Fruit fly (Drosophila melanogaster): ENCODE measurements around the gene grk.
A peak's percentile ranks its signal among the peaks of the same experiment; 100 is the strongest.

grk gene

DNA sequence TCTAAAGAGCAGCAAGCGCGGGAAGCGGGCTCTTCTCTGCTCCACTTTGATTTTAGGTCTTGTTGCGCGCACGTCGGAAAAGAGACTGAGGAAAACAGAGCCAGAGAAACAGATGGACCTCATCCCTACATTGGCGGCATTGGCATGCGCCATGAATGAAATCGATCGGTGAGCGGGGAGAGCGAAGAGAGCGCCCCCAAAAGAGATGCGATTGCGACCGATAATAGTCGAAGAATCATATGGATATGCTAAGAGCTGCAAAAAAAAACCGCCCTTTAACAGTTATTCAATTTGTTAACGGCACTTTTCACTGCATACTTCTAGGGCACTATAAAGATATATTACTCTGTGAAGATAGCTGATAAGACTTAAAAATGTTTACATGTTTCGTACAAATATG lies at the start of gene grk:
Gene grk (minus strand): TSS at position 87 of the 400 bp plus-strand sequence.
- no peak for TF ChIP-seq ab (GFP tag; optimal IDR thresholded peaks at IDR 0.05)
- TF ChIP-seq CG3281 (GFP tag; optimal IDR thresholded peaks at IDR 0.05): no peak
- no peak for TF ChIP-seq onecut (GFP tag; IDR thresholded peaks at IDR 0.05)
- TF ChIP-seq NFAT (GFP tag; IDR thresholded peaks at IDR 0.05): 0 out of 2 replicates have a peak, but pooled peaks have one; percentile 28
- TF ChIP-seq CG17568 (GFP tag; optimal IDR thresholded peaks at IDR 0.05): no peak
- 0 out of 3 replicates have a peak, but pooled peaks have one; percentile 45 for TF ChIP-seq Opbp (GFP tag; IDR thresholded peaks at IDR 0.05; ENCODE audit: partially characterized antibody)
- no peak for TF ChIP-seq Nf-YB (GFP tag; optimal IDR thresholded peaks at IDR 0.05)
- no peak for TF ChIP-seq pros (GFP tag; optimal IDR thresholded peaks at IDR 0.05)
- TF ChIP-seq CG11504 (tag; optimal IDR thresholded peaks at IDR 0.05): no peak
- no peak for TF ChIP-seq Fer1 (GFP tag; optimal IDR thresholded peaks at IDR 0.05)
- TF ChIP-seq lmd (GFP tag; IDR thresholded peaks at IDR 0.05): no peak
- TF ChIP-seq YL-1 (GFP tag; optimal IDR thresholded peaks at IDR 0.05): no peak
- TF ChIP-seq Ravus (GFP tag; IDR thresholded peaks at IDR 0.05): no peak
- TF ChIP-seq CG18619 (GFP tag; optimal IDR thresholded peaks at IDR 0.05): no peak
- no peak for TF ChIP-seq mam (GFP tag; optimal IDR thresholded peaks at IDR 0.05)
- TF ChIP-seq CG9932 (GFP tag; IDR thresholded peaks at IDR 0.05): no peak
- no peak for TF ChIP-seq ssp (GFP tag; IDR thresholded peaks at IDR 0.05)
- TF ChIP-seq CG17361 (GFP tag; IDR thresholded peaks at IDR 0.05): no peak
- no peak for TF ChIP-seq CG4360 (GFP tag; IDR thresholded peaks at IDR 0.05)
- no peak for TF ChIP-seq Gsc (GFP tag; IDR thresholded peaks at IDR 0.05)
- TF ChIP-seq CG2116 (GFP tag; optimal IDR thresholded peaks at IDR 0.05): no peak
- no peak for TF ChIP-seq CG18599 (GFP tag; optimal IDR thresholded peaks at IDR 0.05)
- TF ChIP-seq pum (GFP tag; optimal IDR thresholded peaks at IDR 0.05): no peak
- peak; percentile 16 for TF ChIP-seq nom (GFP tag; optimal IDR thresholded peaks at IDR 0.05)
- no peak for TF ChIP-seq grau (tag; optimal IDR thresholded peaks at IDR 0.05)
- TF ChIP-seq CG11695 (GFP tag; IDR thresholded peaks at IDR 0.05): no peak
- TF ChIP-seq CG34224 (GFP tag; IDR thresholded peaks at IDR 0.05; ENCODE audit: partially characterized antibody): peak; percentile 34; the same call in 1 of the 3 replicates
- no peak for TF ChIP-seq CG7556 (GFP tag; optimal IDR thresholded peaks at IDR 0.05)
- TF ChIP-seq CG17802 (tag; optimal IDR thresholded peaks at IDR 0.05): no peak
- TF ChIP-seq Trl (optimal IDR thresholded peaks at IDR 0.05): peak; percentile 55 to 60
- TF ChIP-seq Trl (GFP tag; optimal IDR thresholded peaks at IDR 0.05): no peak
- peak; percentile 75 for TF ChIP-seq CG3163 (GFP tag; optimal IDR thresholded peaks at IDR 0.05)
- TF ChIP-seq row (GFP tag; IDR thresholded peaks at IDR 0.05): no peak
- TF ChIP-seq gt (GFP tag; IDR thresholded peaks at IDR 0.05): no peak
- no peak for TF ChIP-seq Ptx1 (GFP tag; IDR thresholded peaks at IDR 0.05)
- peak; percentile 78; the same call in 2 of the 3 replicates for TF ChIP-seq CG2199 (GFP tag; IDR thresholded peaks at IDR 0.05)

DNA sequence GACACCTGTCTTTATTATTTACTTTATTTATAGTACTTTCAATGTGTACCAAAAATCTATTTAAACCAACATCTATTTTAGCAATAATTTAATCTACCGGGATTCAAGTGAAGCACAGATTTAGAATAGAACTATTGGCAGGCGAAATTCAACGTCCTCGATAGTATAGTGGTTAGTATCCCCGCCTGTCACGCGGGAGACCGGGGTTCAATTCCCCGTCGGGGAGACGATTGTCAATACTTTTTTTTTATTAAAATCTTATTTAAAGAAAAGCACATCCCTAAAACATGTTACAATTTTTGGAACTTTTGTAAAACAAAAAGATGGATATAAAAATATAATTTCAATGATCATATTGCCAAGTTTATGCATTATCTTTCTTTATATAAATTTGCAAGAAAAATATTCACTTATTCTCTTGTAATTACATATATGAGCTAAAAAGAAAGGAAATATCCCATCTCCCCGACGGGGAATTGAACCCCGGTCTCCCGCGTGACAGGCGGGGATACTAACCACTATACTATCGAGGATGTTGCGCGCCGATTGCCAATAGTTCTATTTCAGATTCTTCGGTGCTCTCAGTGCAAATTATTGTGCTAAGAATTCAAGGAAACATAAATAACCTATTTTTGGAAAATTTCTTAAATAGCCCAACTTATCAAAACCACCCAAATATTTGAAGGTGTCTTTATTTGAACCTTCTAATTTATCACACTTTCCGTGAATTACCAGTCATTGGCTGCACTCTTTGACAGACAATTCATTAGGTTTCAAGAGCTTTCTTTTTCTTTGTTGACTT lies 48.4 kb upstream of the grk start, which contains the start of gene CG43796:
Gene CG43796 (plus strand): TSS at position 752 of the 802 bp plus-strand sequence.
- TF ChIP-seq hb (GFP tag; IDR thresholded peaks at IDR 0.05; ENCODE audit: partially characterized antibody) (0 out of 3 replicates have a peak, but pooled peaks have one; percentile 50), CG16813 (GFP tag; IDR thresholded peaks at IDR 0.05; ENCODE audit: partially characterized antibody) (peak; percentile 83), amos (GFP tag; IDR thresholded peaks at IDR 0.05; ENCODE audit: partially characterized antibody) (peak; percentile 69), nerfin-2 (GFP tag; IDR thresholded peaks at IDR 0.05; ENCODE audit: partially characterized antibody) (peak; percentile 51; the same call in 1 of the 2 replicates), sens (GFP tag) (peak; percentile 81), prd (optimal IDR thresholded peaks at IDR 0.05) (no peak), prd (GFP tag; IDR thresholded peaks at IDR 0.05) (no peak), vnd (GFP tag; IDR thresholded peaks at IDR 0.05; ENCODE audit: partially characterized antibody) (peak; percentile 49; the same call in 1 of the 3 replicates), Bdp1 (GFP tag; optimal IDR thresholded peaks at IDR 0.05) (peak; percentile 97), inv (GFP tag; IDR thresholded peaks at IDR 0.05; ENCODE audit: partially characterized antibody) (peak; percentile 43; the same call in 1 of the 2 replicates), CG13287 (GFP tag; IDR thresholded peaks at IDR 0.05; ENCODE audit: partially characterized antibody) (peak; percentile 13; the same call in 1 of the 2 replicates), sens-2 (GFP tag; IDR thresholded peaks at IDR 0.05) (no peak), tna (GFP tag; IDR thresholded peaks at IDR 0.05; ENCODE audit: partially characterized antibody) (peak; percentile 58; the same call in 1 of the 2 replicates), CG42726 (GFP tag; IDR thresholded peaks at IDR 0.05; ENCODE audit: partially characterized antibody) (peak; percentile 41)

All from whole organism, embryonic.